Fruit fly (Drosophila melanogaster): ENCODE measurements around the gene Pis.

The Pis gene

dm6 chrX:15703720-15704206 lies at the start of gene Pis, which contains the start of gene Hap40:
Gene Pis (minus strand): TSS chrX:15703770.
Gene Hap40 (plus strand): TSS chrX:15704125.
- TF ChIP-seq Myc (optimal IDR thresholded peaks at IDR 0.05): no peak
- no peak for TF ChIP-seq psq (optimal IDR thresholded peaks at IDR 0.05)
- no peak for TF ChIP-seq Sin3A (optimal IDR thresholded peaks at IDR 0.05)
- no peak for TF ChIP-seq insv (optimal IDR thresholded peaks at IDR 0.05)
- TF ChIP-seq h (optimal IDR thresholded peaks at IDR 0.05): no peak
- TF ChIP-seq ttk (optimal IDR thresholded peaks at IDR 0.05): no peak

dm6 chrX:15748945-15749344 lies 45.4 kb upstream of the Pis start, which contains the start of gene Mvd:
Gene Mvd (plus strand): TSS chrX:15749166.
- TF ChIP-seq Sin3A (optimal IDR thresholded peaks at IDR 0.05) (no peak), psq (optimal IDR thresholded peaks at IDR 0.05) (no peak), h (optimal IDR thresholded peaks at IDR 0.05) (no peak), ttk (optimal IDR thresholded peaks at IDR 0.05) (no peak), insv (optimal IDR thresholded peaks at IDR 0.05) (no peak), Myc (optimal IDR thresholded peaks at IDR 0.05) (no peak)

- no peak for TF ChIP-seq Sin3A (optimal IDR thresholded peaks at IDR 0.05)
- TF ChIP-seq Myc (optimal IDR thresholded peaks at IDR 0.05): no peak
- TF ChIP-seq insv (optimal IDR thresholded peaks at IDR 0.05): no peak
- no peak for TF ChIP-seq psq (optimal IDR thresholded peaks at IDR 0.05)
- no peak for TF ChIP-seq h (optimal IDR thresholded peaks at IDR 0.05)
- no peak for TF ChIP-seq ttk (optimal IDR thresholded peaks at IDR 0.05)
Measured at dm6 chrX:15746682-15747196, 43.2 kb upstream of the Pis start.

dm6 chrX:15745905-15746681 lies 42.5 kb upstream of the Pis start, which contains the start of the genes CG8944 and CCT6:
Gene CG8944 (minus strand): TSS chrX:15746231.
Gene CCT6 (plus strand): TSS chrX:15746648.
- TF ChIP-seq h (optimal IDR thresholded peaks at IDR 0.05): no peak

- TF ChIP-seq Myc (optimal IDR thresholded peaks at IDR 0.05): no peak
- TF ChIP-seq psq (optimal IDR thresholded peaks at IDR 0.05): no peak
- no peak for TF ChIP-seq insv (optimal IDR thresholded peaks at IDR 0.05)
- no peak for TF ChIP-seq h (optimal IDR thresholded peaks at IDR 0.05)
- no peak for TF ChIP-seq Sin3A (optimal IDR thresholded peaks at IDR 0.05)
- TF ChIP-seq ttk (optimal IDR thresholded peaks at IDR 0.05): no peak
Measured at dm6 chrX:15740881-15741280, 37.3 kb upstream of the Pis start.

- TF ChIP-seq insv (optimal IDR thresholded peaks at IDR 0.05) (no peak), ttk (optimal IDR thresholded peaks at IDR 0.05) (no peak)
Measured at dm6 chrX:15740288-15740726, 36.7 kb upstream of the Pis start.

- no peak for TF ChIP-seq Myc (optimal IDR thresholded peaks at IDR 0.05)
- no peak for TF ChIP-seq Sin3A (optimal IDR thresholded peaks at IDR 0.05)
- TF ChIP-seq psq (optimal IDR thresholded peaks at IDR 0.05): no peak
- no peak for TF ChIP-seq ttk (optimal IDR thresholded peaks at IDR 0.05)
- TF ChIP-seq insv (optimal IDR thresholded peaks at IDR 0.05): no peak
- no peak for TF ChIP-seq h (optimal IDR thresholded peaks at IDR 0.05)
Measured at dm6 chrX:15738890-15739550, 35.5 kb upstream of the Pis start, which contains the start of the genes CG11679 and CG8206. Gene CG11679 (minus strand): TSS chrX:15738954. Gene CG8206 (plus strand): TSS chrX:15739230.

dm6 chrX:15737110-15737509 lies 33.5 kb upstream of the Pis start, which contains the start of gene Arp6:
Gene Arp6 (minus strand): TSS chrX:15737120.
- TF ChIP-seq psq (optimal IDR thresholded peaks at IDR 0.05) (no peak), insv (optimal IDR thresholded peaks at IDR 0.05) (no peak), Sin3A (optimal IDR thresholded peaks at IDR 0.05) (no peak), ttk (optimal IDR thresholded peaks at IDR 0.05) (no peak), Myc (optimal IDR thresholded peaks at IDR 0.05) (no peak), h (optimal IDR thresholded peaks at IDR 0.05) (no peak)

- TF ChIP-seq ttk (optimal IDR thresholded peaks at IDR 0.05): no peak
- TF ChIP-seq h (optimal IDR thresholded peaks at IDR 0.05): no peak
- TF ChIP-seq insv (optimal IDR thresholded peaks at IDR 0.05): no peak
- TF ChIP-seq Myc (optimal IDR thresholded peaks at IDR 0.05): no peak
Measured at dm6 chrX:15733995-15734394, 30.4 kb upstream of the Pis start, which contains the start of the genes CG12379 and MagR. Gene CG12379 (minus strand): TSS chrX:15733996. Gene MagR (plus strand): TSS chrX:15734270.

- TF ChIP-seq Sin3A (optimal IDR thresholded peaks at IDR 0.05) (no peak), ttk (optimal IDR thresholded peaks at IDR 0.05) (no peak), psq (optimal IDR thresholded peaks at IDR 0.05) (no peak), Myc (optimal IDR thresholded peaks at IDR 0.05) (no peak), h (optimal IDR thresholded peaks at IDR 0.05) (no peak)
Measured at dm6 chrX:15733192-15733892, 29.8 kb upstream of the Pis start.

- no peak for TF ChIP-seq Myc (optimal IDR thresholded peaks at IDR 0.05)
- no peak for TF ChIP-seq insv (optimal IDR thresholded peaks at IDR 0.05)
- TF ChIP-seq Sin3A (optimal IDR thresholded peaks at IDR 0.05): no peak
- no peak for TF ChIP-seq ttk (optimal IDR thresholded peaks at IDR 0.05)
- no peak for TF ChIP-seq psq (optimal IDR thresholded peaks at IDR 0.05)
- TF ChIP-seq h (optimal IDR thresholded peaks at IDR 0.05): no peak
Measured at dm6 chrX:15731968-15732367, 28.4 kb upstream of the Pis start, which contains the start of gene CG8191. Gene CG8191 (plus strand): TSS chrX:15732178.
